Worm (Caenorhabditis elegans) whole organism, L1 larva: ENCODE results near the gene orc-2.

Experiments used
- C04F5.9 ChIP-seq: sonication (generic microtip); optimal IDR thresholded peaks from 2 replicates; lab custom pipeline; 2016; ENCODE audit warnings: missing genetic modification characterization, missing compliant biosample characterization
- C16A3.4 ChIP-seq: fragments of 150-350 bp; optimal IDR thresholded peaks from 2 replicates; lab custom pipeline; 2014; ENCODE audit warnings: missing biosample characterization, missing genetic modification characterization
- F16B12.6 ChIP-seq: fragments of 150-350 bp; optimal IDR thresholded peaks from 2 replicates; lab custom pipeline; 2014; ENCODE audit warnings: missing biosample characterization, missing genetic modification characterization
- blmp-1 ChIP-seq: fragments of 150-350 bp; optimal IDR thresholded peaks from 2 replicates; lab custom pipeline; 2014; ENCODE audit warnings: missing biosample characterization, missing genetic modification characterization
- ceh-8 ChIP-seq: fragments of 200-800 bp; sonication (Bioruptor generic); optimal IDR thresholded peaks from 2 replicates; lab custom pipeline; 2018; ENCODE audit warnings: mild to moderate bottlenecking, missing genetic modification characterization, moderate library complexity, missing compliant biosample characterization
- ceh-88 ChIP-seq: fragments of 200-800 bp; sonication (Bioruptor generic); IDR thresholded peaks from 2 replicates; pipeline ENCODE4 v1.3.6; 2022; ENCODE audit warnings: missing genetic modification characterization, missing compliant biosample characterization
- dsc-1 ChIP-seq: sonication (generic microtip); optimal IDR thresholded peaks from 2 replicates; lab custom pipeline; 2016; ENCODE audit warnings: mild to moderate bottlenecking, missing genetic modification characterization, missing compliant biosample characterization
- efl-1 ChIP-seq, 4 experiments: fragments of 150-350 bp; optimal IDR thresholded peaks in 3 of 4; peaks in 1 of 4; 1 replicate in 1 of 4; 2 replicates in 3 of 4; lab custom pipeline; 2014; ENCODE audit warnings: missing biosample characterization in 2 of 4, missing genetic modification characterization in 2 of 4, missing genetic modification reagents in 2 of 4
- efl-3 ChIP-seq: fragments of 200-800 bp; sonication (Bioruptor generic); optimal IDR thresholded peaks from 2 replicates; lab custom pipeline; 2018; ENCODE audit warnings: mild to moderate bottlenecking, missing genetic modification characterization, missing compliant biosample characterization
- elt-2 ChIP-seq: sonication (generic microtip); optimal IDR thresholded peaks from 2 replicates; lab custom pipeline; 2016; ENCODE audit warnings: missing genetic modification characterization, mild to moderate bottlenecking, inconsistent platforms, missing compliant biosample characterization, missing genetic modification reagents
- fkh-8 ChIP-seq: sonication (generic microtip); optimal IDR thresholded peaks from 2 replicates; lab custom pipeline; 2016; ENCODE audit warnings: mild to moderate bottlenecking, missing genetic modification characterization, missing compliant biosample characterization
- fos-1 ChIP-seq: fragments of 150-350 bp; optimal IDR thresholded peaks from 2 replicates; lab custom pipeline; 2014; ENCODE audit warnings: missing biosample characterization, missing genetic modification characterization
- grh-1 ChIP-seq: fragments of 200-800 bp; sonication (Bioruptor generic); IDR thresholded peaks from 2 replicates; pipeline ENCODE4 v1.3.6; 2022; ENCODE audit warnings: missing genetic modification reagents, missing genetic modification characterization, missing compliant biosample characterization
- hlh-4 ChIP-seq: sonication (generic microtip); optimal IDR thresholded peaks from 2 replicates; lab custom pipeline; 2016; ENCODE audit warnings: mild to moderate bottlenecking, missing genetic modification characterization, missing compliant biosample characterization
- irx-1 ChIP-seq: sonication (generic microtip); optimal IDR thresholded peaks from 2 replicates; lab custom pipeline; 2016; ENCODE audit warnings: missing genetic modification characterization, missing compliant biosample characterization
- isw-1 ChIP-seq: fragments of 200-800 bp; sonication (Bioruptor generic); IDR thresholded peaks from 2 replicates; pipeline ENCODE4 v1.3.6; 2022; ENCODE audit warnings: missing genetic modification characterization, missing compliant biosample characterization
- jun-1 ChIP-seq: fragments of 150-350 bp; optimal IDR thresholded peaks from 2 replicates; lab custom pipeline; 2014; ENCODE audit warnings: missing biosample characterization, missing genetic modification reagents, missing genetic modification characterization
- lin-39 ChIP-seq: fragments of 150-350 bp; optimal IDR thresholded peaks from 2 replicates; lab custom pipeline; 2014; ENCODE audit warnings: missing biosample characterization, missing genetic modification reagents, missing genetic modification characterization
- lir-3 ChIP-seq: sonication (generic microtip); optimal IDR thresholded peaks from 2 replicates; lab custom pipeline; 2016; ENCODE audit warnings: mild to moderate bottlenecking, missing genetic modification characterization, moderate library complexity, missing compliant biosample characterization; ENCODE audit not compliant: poor library complexity
- lsy-2 ChIP-seq, 2 experiments: fragments of 150-350 bp; optimal IDR thresholded peaks; 2 replicates each; lab custom pipeline; 2014; ENCODE audit warnings: missing biosample characterization in 2 of 2, missing genetic modification characterization in 2 of 2
- mep-1 ChIP-seq: fragments of 150-350 bp; optimal IDR thresholded peaks from 2 replicates; lab custom pipeline; 2014; ENCODE audit warnings: missing biosample characterization, missing genetic modification characterization
- nhr-84 ChIP-seq: sonication (generic microtip); optimal IDR thresholded peaks from 2 replicates; lab custom pipeline; 2017; ENCODE audit warnings: missing biosample characterization, missing genetic modification characterization
- nhr-85 ChIP-seq: sonication (generic microtip); peaks from one replicate; lab custom pipeline; 2016; ENCODE audit warnings: missing genetic modification characterization, inconsistent platforms, missing compliant biosample characterization
- nhr-90 ChIP-seq: sonication (generic microtip); optimal IDR thresholded peaks from 2 replicates; lab custom pipeline; 2016; ENCODE audit warnings: mild to moderate bottlenecking, missing genetic modification characterization, missing compliant biosample characterization; ENCODE audit not compliant: poor library complexity
- pqm-1 ChIP-seq: sonication (generic microtip); optimal IDR thresholded peaks from 3 replicates; lab custom pipeline; 2017; ENCODE audit warnings: missing biosample characterization, missing genetic modification characterization
- rnt-1 ChIP-seq: sonication (generic microtip); optimal IDR thresholded peaks from 2 replicates; lab custom pipeline; 2016; ENCODE audit warnings: mild to moderate bottlenecking, missing genetic modification characterization, moderate library complexity, missing compliant biosample characterization
- snpc-4 ChIP-seq: fragments of 150-350 bp; optimal IDR thresholded peaks from 2 replicates; lab custom pipeline; 2014; ENCODE audit warnings: missing biosample characterization, missing genetic modification characterization
- snu-23 ChIP-seq: sonication (generic microtip); optimal IDR thresholded peaks from 2 replicates; lab custom pipeline; 2016; ENCODE audit warnings: missing genetic modification characterization, missing compliant biosample characterization
- sox-4 ChIP-seq: sonication (generic microtip); optimal IDR thresholded peaks from 2 replicates; lab custom pipeline; 2016; ENCODE audit warnings: missing genetic modification characterization, missing compliant biosample characterization
- sup-37 ChIP-seq: fragments of 200-800 bp; sonication (Bioruptor generic); optimal IDR thresholded peaks from 2 replicates; lab custom pipeline; 2018; ENCODE audit warnings: mild to moderate bottlenecking, missing genetic modification characterization, missing compliant biosample characterization
- tlp-1 ChIP-seq: fragments of 150-350 bp; optimal IDR thresholded peaks from 2 replicates; lab custom pipeline; 2014; ENCODE audit warnings: missing biosample characterization, missing genetic modification characterization
- unc-130 ChIP-seq: fragments of 150-350 bp; optimal IDR thresholded peaks from 2 replicates; lab custom pipeline; 2017; ENCODE audit warnings: missing biosample characterization, missing genetic modification characterization, inconsistent platforms
- unc-86 ChIP-seq: sonication (generic microtip); optimal IDR thresholded peaks from 2 replicates; lab custom pipeline; 2016; ENCODE audit warnings: missing genetic modification characterization, missing compliant biosample characterization
- unc-98 ChIP-seq: fragments of 200-800 bp; sonication (Bioruptor generic); IDR thresholded peaks from 2 replicates; pipeline ENCODE4 v1.3.6; 2022; ENCODE audit warnings: missing genetic modification characterization, missing compliant biosample characterization
- vab-15 ChIP-seq: sonication (generic microtip); optimal IDR thresholded peaks from 2 replicates; lab custom pipeline; 2017; ENCODE audit warnings: missing genotype, mild to moderate bottlenecking, missing genetic modification characterization, missing compliant biosample characterization
- zag-1 ChIP-seq: fragments of 150-350 bp; optimal IDR thresholded peaks from 2 replicates; lab custom pipeline; 2014; ENCODE audit warnings: missing biosample characterization, missing genetic modification characterization
- ztf-11 ChIP-seq, 2 experiments: sonication (generic microtip); optimal IDR thresholded peaks; 2 replicates each; lab custom pipeline; 2016 to 2017; ENCODE audit warnings: missing genetic modification characterization in 2 of 2, missing biosample characterization in 1 of 2, missing compliant biosample characterization in 1 of 2
- ztf-4 ChIP-seq: fragments of 150-350 bp; optimal IDR thresholded peaks from 2 replicates; lab custom pipeline; 2014; ENCODE audit warnings: missing biosample characterization, missing genetic modification characterization

The orc-2 gene

DNA sequence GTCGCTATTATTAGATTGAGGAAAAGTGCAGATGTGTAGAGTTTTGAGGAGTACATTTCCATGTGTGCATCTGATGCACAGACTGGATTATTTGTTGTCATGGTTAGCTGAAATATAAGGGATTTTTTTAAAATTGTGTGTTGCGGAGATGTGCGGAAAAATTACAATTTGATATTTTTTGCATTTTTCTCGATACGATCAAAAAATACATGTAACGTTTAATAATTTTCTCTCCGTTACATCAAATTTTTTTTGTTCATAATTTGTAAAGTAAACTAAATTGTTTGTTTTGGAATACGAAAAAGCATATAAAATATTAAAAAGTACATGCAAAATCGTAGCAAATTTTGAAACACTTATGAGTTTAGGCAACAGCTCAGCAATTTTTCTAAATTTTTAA, 36.5 kb downstream of the orc-2 start, which contains the start of gene sra-11:
sra-11 (minus strand) TSS at position 101 of the 400 bp plus-strand sequence.
- TF ChIP-seq lir-3 (tag; lab: Kevin White, UChicago) (no peak), nhr-85 (tag; lab: Kevin White, UChicago) (no peak), tlp-1 (tag; lab: Kevin White, UChicago) (no peak), sup-37 (GFP tag; lab: Kevin White, UChicago) (no peak), C16A3.4 (no peak), jun-1 (no peak), pqm-1 (tag; lab: Kevin White, UChicago) (no peak), unc-86 (tag; lab: Kevin White, UChicago) (no peak), snu-23 (GFP tag; lab: Kevin White, UChicago) (no peak), grh-1 (GFP tag; lab: Robert Waterston, UW) (no peak), vab-15 (tag; lab: Kevin White, UChicago) (no peak), efl-1 (optimal IDR thresholded peaks at IDR 0.05; lab: Kevin White, UChicago) (no peak), efl-1 (GFP tag; optimal IDR thresholded peaks at IDR 0.05 in 1 of 2; lab: Kevin White, UChicago) (no peak), rnt-1 (tag; lab: Kevin White, UChicago) (no peak), unc-130 (tag; lab: Kevin White, UChicago) (no peak), irx-1 (no peak), blmp-1 (tag; lab: Kevin White, UChicago) (no peak), dsc-1 (no peak), isw-1 (no peak)
- TF ChIP-seq, all 84 proteins: peak for 0

- TF ChIP-seq sup-37 (GFP tag; lab: Kevin White, UChicago) (no peak), lsy-2 (tag; optimal IDR thresholded peaks at IDR 0.05; lab: Kevin White, UChicago) (no peak), mep-1 (tag; lab: Kevin White, UChicago) (no peak), fkh-8 (no peak), snpc-4 (no peak), unc-98 (GFP tag; lab: Robert Waterston, UW) (no peak), ztf-11 (tag; optimal IDR thresholded peaks at IDR 0.05; lab: Kevin White, UChicago) (no peak)
Measured at ce11 chrII:10912995-10913394, 39.3 kb downstream of the orc-2 start.

ce11 chrII:10914366-10914765, 40.6 kb downstream of the orc-2 start, which contains the start of gene F44F4.15:
Gene F44F4.15, plus strand, starts transcription at chrII:10914666.
- TF ChIP-seq ceh-8 (GFP tag; lab: Kevin White, UChicago) (no peak), vab-15 (tag; lab: Kevin White, UChicago) (no peak), fkh-8 (no peak), sox-4 (tag; lab: Kevin White, UChicago) (no peak), elt-2 (no peak), rnt-1 (tag; lab: Kevin White, UChicago) (no peak), nhr-85 (tag; lab: Kevin White, UChicago) (no peak), ztf-4 (tag; lab: Kevin White, UChicago) (no peak), blmp-1 (tag; lab: Kevin White, UChicago) (no peak), C04F5.9 (tag; lab: Kevin White, UChicago) (no peak), fos-1 (tag; lab: Kevin White, UChicago) (no peak), F16B12.6 (tag; lab: Kevin White, UChicago) (no peak), hlh-4 (tag; lab: Kevin White, UChicago) (no peak), efl-3 (GFP tag; lab: Kevin White, UChicago) (no peak), ceh-88 (GFP tag; lab: Robert Waterston, UW) (no peak), nhr-90 (tag; lab: Kevin White, UChicago) (no peak), nhr-84 (tag; lab: Kevin White, UChicago) (no peak), lsy-2 (tag; optimal IDR thresholded peaks at IDR 0.05; lab: Kevin White, UChicago) (no peak), lin-39 (no peak), zag-1 (tag; lab: Kevin White, UChicago) (no peak)
- TF ChIP-seq, all 84 proteins: peak for 0
